Fruit fly (Drosophila melanogaster): ENCODE data around the gene BigH1.

dm6 chr3R:14707703-14708643 is 44.7 kb downstream of the BigH1 start:
- TF ChIP-seq psq (optimal IDR thresholded peaks at IDR 0.05) (no peak), usp (GFP tag; optimal IDR thresholded peaks at IDR 0.05) (no peak), EcR (GFP tag; optimal IDR thresholded peaks at IDR 0.05) (no peak)
